Worm (Caenorhabditis elegans): Measurements from ENCODE around the gene R11G1.11.

ce11 chrX:3659192-3659591 lies 4.5 kb downstream of the R11G1.11 start, which contains the start of gene R11G1.1:
- TF ChIP-seq him-1 (tag; optimal IDR thresholded peaks at IDR 0.05) (no peak), W03F9.2 (tag; optimal IDR thresholded peaks at IDR 0.05) (no peak)

Measured in whole organism, L4/young adult.